Worm (Caenorhabditis elegans): ENCODE results near the gene lury-1.

ce11 chrIII:12198135-12198534 is 11.9 kb downstream of the lury-1 start:
- TF ChIP-seq dao-5 (tag; optimal IDR thresholded peaks at IDR 0.05) (no peak), W03F9.2 (tag; optimal IDR thresholded peaks at IDR 0.05) (no peak), him-1 (tag; optimal IDR thresholded peaks at IDR 0.05) (no peak)
